Worm (Caenorhabditis elegans): Measurements from ENCODE around the gene F26A1.3.
"Not testable (repeated sequence)": the region's sequence is repeated elsewhere in the genome, so short reads cannot be mapped to it uniquely, and the experiment has no call there.

DNA sequence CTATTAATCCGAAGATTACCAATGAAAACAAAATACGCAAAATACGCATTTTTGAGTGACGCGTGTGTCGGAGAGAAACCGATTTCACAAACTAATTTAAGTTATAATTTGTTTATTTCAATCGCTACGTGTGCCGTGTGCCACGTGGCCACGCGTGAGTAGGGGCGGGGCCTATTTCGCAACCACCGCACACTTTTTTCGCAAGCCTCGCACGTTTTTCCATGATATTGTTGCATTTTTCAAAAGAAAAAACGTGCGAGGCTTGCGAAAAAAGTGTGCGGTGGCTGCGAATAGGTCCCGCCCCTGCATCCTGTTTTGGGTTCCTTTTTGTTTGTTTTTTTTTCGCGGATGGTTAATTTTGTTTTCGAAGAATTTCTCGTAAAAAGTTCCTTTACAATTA lies 41.6 kb upstream of the F26A1.3 start, which contains the start of gene enu-3.2:
- TF ChIP-seq tbx-7 (tag; optimal IDR thresholded peaks at IDR 0.05); unc-55 (GFP tag; optimal IDR thresholded peaks at IDR 0.05); elt-2 (tag; optimal IDR thresholded peaks at IDR 0.05); ceh-6 (GFP tag; optimal IDR thresholded peaks at IDR 0.05); unc-42 (tag; optimal IDR thresholded peaks at IDR 0.05); ref-2 (tag; optimal IDR thresholded peaks at IDR 0.05); Y22D7AL.16 (tag; optimal IDR thresholded peaks at IDR 0.05); ama-1 (optimal IDR thresholded peaks at IDR 0.05); sdc-2 (tag; optimal IDR thresholded peaks at IDR 0.05): not testable (repeated sequence)
